Worm (Caenorhabditis elegans) whole organism, midembryonic: ENCODE data around the gene klc-2.

ENCODE experiments used
- T22C8.4 ChIP-seq: fragments of 200-800 bp; sonication (Bioruptor generic); IDR thresholded peaks from 2 replicates; pipeline ENCODE4 v1.3.6; 2022; ENCODE audit warnings: missing genetic modification characterization, missing compliant biosample characterization
- cog-1 ChIP-seq: sonication (generic microtip); optimal IDR thresholded peaks from 2 replicates; lab custom pipeline; 2016; ENCODE audit warnings: missing genetic modification characterization, missing compliant biosample characterization
- flt-1 ChIP-seq: fragments of 200-800 bp; sonication (Bioruptor generic); IDR thresholded peaks from 2 replicates; pipeline ENCODE4 v1.3.6; 2022; ENCODE audit warnings: missing genetic modification characterization, missing compliant biosample characterization
- klf-2 ChIP-seq: fragments of 200-800 bp; sonication (Bioruptor generic); conservative IDR thresholded peaks from 2 replicates; pipeline ENCODE4 v1.3.6; 2022; ENCODE audit warnings: missing genetic modification reagents, missing genetic modification characterization, missing compliant biosample characterization
- med-1 ChIP-seq: sonication (generic microtip); optimal IDR thresholded peaks from 2 replicates; lab custom pipeline; 2017; ENCODE audit warnings: missing genetic modification characterization, mild to moderate bottlenecking, missing compliant biosample characterization, antibody characterized with exemption, missing genetic modification reagents; ENCODE audit not compliant: insufficient read depth
- ref-1 ChIP-seq: fragments of 200-800 bp; sonication (Bioruptor generic); conservative IDR thresholded peaks from 2 replicates; pipeline ENCODE4 v1.3.6; 2022; ENCODE audit warnings: missing genetic modification reagents, missing genetic modification characterization, missing compliant biosample characterization
- tab-1 ChIP-seq: fragments of 200-800 bp; sonication (Bioruptor generic); IDR thresholded peaks from 2 replicates; pipeline ENCODE4 v1.3.6; 2022; ENCODE audit warnings: missing genetic modification characterization, missing compliant biosample characterization
- ztf-23 ChIP-seq: fragments of 200-800 bp; sonication (Bioruptor generic); IDR thresholded peaks from 2 replicates; pipeline ENCODE4 v1.3.6; 2022; ENCODE audit warnings: missing genetic modification reagents, missing genetic modification characterization, missing compliant biosample characterization
- ztf-29 ChIP-seq: fragments of 200-800 bp; sonication (Bioruptor generic); IDR thresholded peaks from 2 replicates; pipeline ENCODE4 v1.3.6; 2022; ENCODE audit warnings: missing genetic modification reagents, missing genetic modification characterization, missing compliant biosample characterization

Gene klc-2

DNA sequence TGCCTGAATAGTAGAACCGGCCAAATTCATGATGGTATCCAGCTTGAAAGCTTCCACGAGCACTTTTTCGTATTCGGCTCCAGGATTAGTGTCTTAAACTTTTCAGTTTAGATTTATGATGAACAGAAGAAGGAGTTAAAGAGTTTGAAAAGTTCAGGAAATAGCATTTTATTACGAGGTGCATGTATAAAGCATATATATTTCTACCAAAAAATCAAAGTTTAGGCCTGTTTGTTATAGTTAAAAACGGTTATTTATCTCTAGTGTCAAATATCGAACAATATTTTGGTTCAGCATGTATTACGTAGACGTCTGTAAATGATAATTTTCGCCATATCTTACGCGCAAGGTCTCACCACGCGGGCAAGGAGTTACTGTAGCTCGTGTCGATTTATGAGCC lies at the start of gene klc-2:
klc-2 (minus strand) TSS at position 101 of the 400 bp plus-strand sequence.
- TF ChIP-seq T22C8.4 (GFP tag; lab: Robert Waterston, UW) (no peak), tab-1 (GFP tag; lab: Robert Waterston, UW) (no peak), ref-1 (no peak)

DNA sequence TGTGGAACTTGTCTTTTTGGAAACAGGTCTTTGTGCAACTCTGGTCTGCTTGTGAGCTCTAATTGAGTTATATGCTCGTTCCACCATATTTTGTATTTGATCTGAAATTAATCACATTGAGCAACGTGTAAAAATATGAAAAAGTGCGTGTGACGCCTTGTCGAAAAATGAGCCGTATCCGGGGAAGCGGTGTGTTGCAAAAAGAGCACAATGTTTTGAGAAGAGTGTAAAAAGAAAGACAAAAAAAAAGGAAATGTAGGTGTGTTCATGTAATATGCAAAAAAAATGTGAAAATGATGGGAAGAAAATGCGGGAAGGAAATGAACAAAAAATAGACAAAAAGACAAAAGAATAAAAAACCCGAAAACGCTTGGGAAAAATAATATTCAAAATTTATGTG lies 49.6 kb upstream of the klc-2 start, which contains the start of gene acy-4:
acy-4 (minus strand) TSS at position 101 of the 400 bp plus-strand sequence.
- TF ChIP-seq T22C8.4 (GFP tag; lab: Robert Waterston, UW) (no peak), ztf-23 (GFP tag; lab: Robert Waterston, UW) (no peak), tab-1 (GFP tag; lab: Robert Waterston, UW) (no peak), klf-2 (GFP tag; lab: Robert Waterston, UW) (no peak), ztf-29 (GFP tag; lab: Robert Waterston, UW) (no peak), ref-1 (no peak), med-1 (GFP tag; lab: Kevin White, UChicago) (no peak), flt-1 (GFP tag; lab: Robert Waterston, UW) (no peak), cog-1 (tag; lab: Kevin White, UChicago) (no peak)

DNA sequence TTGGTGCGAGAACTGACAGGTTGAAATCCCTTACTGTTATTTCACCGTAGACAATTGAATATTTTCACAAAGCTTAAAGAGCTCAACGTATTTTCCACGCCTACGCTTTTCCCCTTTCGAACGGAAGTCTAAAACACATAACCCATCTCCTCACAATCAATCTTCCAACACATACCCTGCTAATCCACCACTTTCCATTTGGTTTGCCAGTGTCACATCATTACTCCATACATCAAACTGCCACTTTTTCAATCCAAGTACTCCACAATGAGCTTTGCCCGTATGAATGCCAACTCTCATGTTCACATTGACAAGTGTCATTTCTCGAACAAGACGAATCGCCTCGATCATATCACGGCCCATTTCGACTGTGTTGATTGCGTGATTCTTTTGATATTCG lies 46.8 kb upstream of the klc-2 start:
- TF ChIP-seq klf-2 (GFP tag; lab: Robert Waterston, UW), result no peak
- no peak for TF ChIP-seq med-1 (GFP tag; lab: Kevin White, UChicago)

DNA sequence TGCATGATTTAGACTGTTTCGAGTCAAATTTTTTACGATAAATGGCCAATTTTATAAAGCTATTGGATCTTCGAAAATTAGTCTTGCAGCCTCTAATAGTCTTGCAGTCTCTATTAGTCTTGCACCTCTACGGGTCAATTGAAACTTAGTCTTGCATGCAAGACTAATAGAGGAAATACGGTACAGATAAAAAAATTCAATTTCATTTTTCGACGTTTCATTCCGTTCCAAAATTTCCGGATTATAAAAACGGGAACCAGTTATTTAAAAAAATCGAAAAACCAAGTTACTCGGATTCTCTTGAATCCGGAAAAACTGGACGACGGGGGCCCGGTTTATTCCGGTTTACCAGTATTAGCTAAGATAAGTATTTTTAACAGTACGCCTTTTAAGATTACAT lies 40.2 kb upstream of the klc-2 start, which contains the start of gene M03E7.1:
M03E7.1 (plus strand) TSS at position 301 of the 400 bp plus-strand sequence.
- TF ChIP-seq cog-1 (tag; lab: Kevin White, UChicago), result no peak
- no peak for TF ChIP-seq ztf-29 (GFP tag; lab: Robert Waterston, UW)
- no peak for TF ChIP-seq flt-1 (GFP tag; lab: Robert Waterston, UW)
- TF ChIP-seq ref-1, result no peak
- no peak for TF ChIP-seq tab-1 (GFP tag; lab: Robert Waterston, UW)
- no peak for TF ChIP-seq klf-2 (GFP tag; lab: Robert Waterston, UW)
- TF ChIP-seq med-1 (GFP tag; lab: Kevin White, UChicago), result no peak
- TF ChIP-seq ztf-23 (GFP tag; lab: Robert Waterston, UW), result no peak
- TF ChIP-seq T22C8.4 (GFP tag; lab: Robert Waterston, UW), result no peak

DNA sequence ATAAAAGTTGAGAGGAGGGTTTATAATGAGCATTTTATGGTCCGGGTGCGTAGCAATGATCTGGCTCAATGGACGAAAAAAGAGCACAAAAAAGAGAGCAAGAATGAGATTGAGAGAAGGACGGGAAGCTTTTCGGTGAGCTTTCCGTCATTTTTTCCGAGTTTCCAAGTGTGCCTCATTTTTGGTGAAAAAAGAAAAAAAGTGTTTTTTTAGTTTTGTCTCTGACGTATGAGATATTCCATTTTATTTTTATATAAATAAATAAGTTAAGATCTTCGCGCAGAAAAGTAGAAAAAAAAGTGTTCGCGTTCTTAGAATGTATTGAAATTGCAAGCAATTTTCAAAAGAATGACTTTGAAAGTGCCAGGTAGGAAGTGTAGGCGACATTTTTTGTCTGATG lies 38.8 kb upstream of the klc-2 start, which contains the start of gene memb-2:
memb-2 (minus strand) TSS at position 101 of the 400 bp plus-strand sequence.
- TF ChIP-seq tab-1 (GFP tag; lab: Robert Waterston, UW) (no peak), ref-1 (no peak)

DNA sequence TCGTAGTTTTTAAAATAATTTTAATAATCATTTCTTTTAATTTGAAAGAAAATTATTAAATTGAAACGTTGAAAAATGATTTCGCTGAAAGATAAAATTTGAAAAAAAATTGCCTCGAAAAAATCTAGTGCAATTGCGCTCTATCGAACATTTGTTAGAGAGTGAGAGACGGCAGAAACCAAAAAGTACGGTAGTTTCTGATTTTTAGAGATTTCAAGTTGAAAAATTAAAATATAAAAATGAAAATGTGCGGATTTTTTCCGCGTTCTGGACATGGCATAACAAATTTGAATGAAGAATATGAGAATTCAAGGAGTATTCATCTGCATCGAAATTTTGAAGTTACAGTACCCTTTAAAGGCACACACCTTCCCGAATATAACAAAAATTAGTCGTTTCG lies 38.2 kb upstream of the klc-2 start:
- TF ChIP-seq T22C8.4 (GFP tag; lab: Robert Waterston, UW) (no peak), ztf-29 (GFP tag; lab: Robert Waterston, UW) (no peak), ref-1 (no peak), ztf-23 (GFP tag; lab: Robert Waterston, UW) (no peak), cog-1 (tag; lab: Kevin White, UChicago) (no peak), tab-1 (GFP tag; lab: Robert Waterston, UW) (no peak), flt-1 (GFP tag; lab: Robert Waterston, UW) (no peak), med-1 (GFP tag; lab: Kevin White, UChicago) (no peak), klf-2 (GFP tag; lab: Robert Waterston, UW) (no peak)

DNA sequence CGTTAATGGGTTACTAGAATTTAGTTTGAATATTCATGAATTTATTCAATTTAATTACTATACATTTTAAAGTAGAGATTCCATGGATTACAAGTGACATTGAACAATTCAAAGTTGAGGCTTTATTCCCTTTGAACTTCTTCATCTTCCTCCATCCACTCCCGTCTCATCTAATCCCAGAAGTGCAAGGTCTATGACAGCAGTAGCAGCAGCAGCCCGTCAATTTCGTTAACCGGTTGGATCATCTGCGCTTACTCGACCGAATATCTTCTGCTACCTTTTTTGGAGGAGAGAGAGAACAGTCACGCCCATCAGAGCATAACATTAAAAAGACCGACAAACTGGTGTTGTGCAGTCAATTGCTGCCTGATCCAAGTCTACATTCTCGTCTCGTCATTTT lies 36.1 kb upstream of the klc-2 start, which contains the start of gene M03E7.2:
M03E7.2 (plus strand) TSS at position 301 of the 400 bp plus-strand sequence.
- TF ChIP-seq ref-1 (no peak), tab-1 (GFP tag; lab: Robert Waterston, UW) (no peak), med-1 (GFP tag; lab: Kevin White, UChicago) (no peak), ztf-23 (GFP tag; lab: Robert Waterston, UW) (no peak), T22C8.4 (GFP tag; lab: Robert Waterston, UW) (no peak), klf-2 (GFP tag; lab: Robert Waterston, UW) (no peak), cog-1 (tag; lab: Kevin White, UChicago) (no peak), flt-1 (GFP tag; lab: Robert Waterston, UW) (no peak), ztf-29 (GFP tag; lab: Robert Waterston, UW) (no peak)

DNA sequence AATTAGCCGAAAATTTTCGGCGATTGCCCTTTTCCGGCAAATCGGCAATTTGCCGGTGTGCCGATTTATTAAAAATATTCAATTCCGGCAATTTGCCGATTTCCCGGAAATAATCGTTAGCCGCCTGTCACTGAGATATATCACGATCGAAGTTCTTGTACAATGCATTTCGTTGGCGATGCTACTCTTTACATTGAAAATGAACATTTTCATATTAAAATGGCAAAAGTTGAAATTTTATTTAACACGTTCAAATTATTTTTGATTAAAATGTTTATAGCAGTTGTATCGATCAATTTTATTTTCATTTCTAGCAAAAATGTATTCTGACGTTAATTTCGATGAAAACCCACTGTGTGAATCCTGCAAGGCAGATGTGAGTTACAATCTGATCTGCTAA lies 33.5 kb upstream of the klc-2 start, which contains the start of gene M03E7.3:
M03E7.3 (plus strand) TSS at position 301 of the 400 bp plus-strand sequence.
- no peak for TF ChIP-seq cog-1 (tag; lab: Kevin White, UChicago)
- no peak for TF ChIP-seq ztf-23 (GFP tag; lab: Robert Waterston, UW)

DNA sequence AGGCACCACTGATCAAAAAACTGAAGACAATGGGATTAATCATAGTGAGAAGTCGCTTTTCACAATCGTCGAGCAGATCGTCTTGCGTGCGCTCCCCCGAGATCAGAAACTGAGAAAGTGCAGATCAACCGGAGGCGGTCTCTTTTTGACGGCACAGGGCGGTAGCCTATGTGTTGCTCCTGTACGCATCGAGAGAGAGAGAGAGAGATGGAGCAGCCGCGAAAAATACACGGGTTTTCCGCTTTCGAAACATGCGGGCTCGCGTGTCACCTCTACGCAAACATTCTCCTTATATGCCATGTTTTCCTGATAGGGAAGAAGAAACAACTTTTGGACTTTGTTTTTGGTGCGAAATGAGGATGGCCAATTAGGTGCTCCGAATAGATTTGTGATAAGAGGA lies 31.9 kb upstream of the klc-2 start, which contains the start of gene lrpc-1:
lrpc-1 (minus strand) TSS at position 101 of the 400 bp plus-strand sequence.
- no peak for TF ChIP-seq ref-1
- TF ChIP-seq med-1 (GFP tag; lab: Kevin White, UChicago), result no peak
- TF ChIP-seq ztf-23 (GFP tag; lab: Robert Waterston, UW), result 0 out of 2 replicates have a peak, but pooled peaks have one; percentile 13

DNA sequence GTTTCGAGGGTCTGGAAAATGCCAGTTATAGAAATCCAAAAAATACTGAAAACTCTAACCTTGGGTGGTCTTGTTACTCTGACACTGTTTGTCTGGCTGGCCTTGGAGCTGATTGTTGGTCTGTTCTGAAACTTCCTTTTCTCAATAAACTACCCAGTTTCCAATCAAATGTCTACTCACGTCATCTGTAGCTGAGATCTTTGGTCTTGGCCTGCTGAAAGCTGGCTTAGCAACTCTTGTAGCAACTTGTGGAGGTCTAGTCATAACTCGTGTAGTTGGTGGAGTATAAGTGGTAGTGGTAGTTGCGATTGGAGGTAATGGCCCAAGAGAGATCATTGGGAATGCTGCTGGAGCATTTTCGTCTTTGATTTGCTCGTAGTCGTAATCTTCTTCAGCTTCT lies 29.0 kb upstream of the klc-2 start:
- no peak for TF ChIP-seq klf-2 (GFP tag; lab: Robert Waterston, UW)
- no peak for TF ChIP-seq T22C8.4 (GFP tag; lab: Robert Waterston, UW)
- no peak for TF ChIP-seq ztf-29 (GFP tag; lab: Robert Waterston, UW)
- no peak for TF ChIP-seq ref-1
- no peak for TF ChIP-seq cog-1 (tag; lab: Kevin White, UChicago)
- no peak for TF ChIP-seq tab-1 (GFP tag; lab: Robert Waterston, UW)
- no peak for TF ChIP-seq ztf-23 (GFP tag; lab: Robert Waterston, UW)
- TF ChIP-seq flt-1 (GFP tag; lab: Robert Waterston, UW), result no peak
- TF ChIP-seq med-1 (GFP tag; lab: Kevin White, UChicago), result no peak
